Fruit fly (Drosophila melanogaster): ENCODE data around the gene CG31106.

The CG31106 gene

DNA sequence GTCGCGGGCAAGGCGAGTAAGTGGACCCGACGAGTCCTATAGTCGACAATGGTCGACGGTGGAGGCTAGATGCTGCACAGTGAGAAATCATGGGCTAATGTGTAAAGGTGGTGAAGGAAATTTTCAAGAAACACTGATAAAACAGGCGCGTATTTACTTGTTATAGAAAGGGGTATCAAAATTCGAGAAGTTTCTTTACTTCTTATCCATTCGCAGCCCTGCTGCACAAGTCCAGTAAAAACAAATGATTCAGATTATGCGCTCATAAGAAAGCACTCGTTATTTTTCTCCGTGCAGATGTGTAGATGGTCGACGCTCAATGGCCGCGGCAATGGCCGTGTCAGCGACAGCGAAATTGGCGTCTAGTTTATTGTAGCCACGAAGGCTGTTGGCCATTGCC is 39.6 kb upstream of the CG31106 start (continued):
- TF ChIP-seq CG5245 (GFP tag; optimal IDR thresholded peaks at IDR 0.05), result no peak
- TF ChIP-seq zf30C (GFP tag; optimal IDR thresholded peaks at IDR 0.05), result peak; percentile 58
- no peak for TF ChIP-seq CG12391 (tag; optimal IDR thresholded peaks at IDR 0.05)
- TF ChIP-seq sens (GFP tag), result peak; percentile 51
- TF ChIP-seq Ptx1 (GFP tag; IDR thresholded peaks at IDR 0.05), result no peak
- peak in 1 of 2 experiments; percentile 12 for TF ChIP-seq Pdp1 (GFP tag; optimal IDR thresholded peaks at IDR 0.05)
- no peak for TF ChIP-seq ind (GFP tag; optimal IDR thresholded peaks at IDR 0.05)
- TF ChIP-seq CG31224 (GFP tag; IDR thresholded peaks at IDR 0.05), result no peak
- no peak for TF ChIP-seq lilli (GFP tag; optimal IDR thresholded peaks at IDR 0.05)
- no peak for TF ChIP-seq ab (GFP tag; optimal IDR thresholded peaks at IDR 0.05)
- no peak for TF ChIP-seq Sry-δ (GFP tag; optimal IDR thresholded peaks at IDR 0.05)
- no peak for TF ChIP-seq Oaz (GFP tag; IDR thresholded peaks at IDR 0.05)
- TF ChIP-seq CG9609 (GFP tag; optimal IDR thresholded peaks at IDR 0.05), result no peak
- no peak for TF ChIP-seq CG17912 (GFP tag; optimal IDR thresholded peaks at IDR 0.05)
- TF ChIP-seq Sox102F (GFP tag; optimal IDR thresholded peaks at IDR 0.05), result peak; percentile 18
- no peak for TF ChIP-seq pum (GFP tag; optimal IDR thresholded peaks at IDR 0.05)
- no peak for TF ChIP-seq bigmax (GFP tag; optimal IDR thresholded peaks at IDR 0.05)
- no peak for TF ChIP-seq CG7786 (GFP tag; optimal IDR thresholded peaks at IDR 0.05)
- no peak for TF ChIP-seq zfh1 (GFP tag; IDR thresholded peaks at IDR 0.05)
- no peak for TF ChIP-seq CG16779 (GFP tag; IDR thresholded peaks at IDR 0.05)
- TF ChIP-seq lola (GFP tag; optimal IDR thresholded peaks at IDR 0.05), result no peak
- TF ChIP-seq eyg (GFP tag; optimal IDR thresholded peaks at IDR 0.05), result no peak
- TF ChIP-seq cad (GFP tag; optimal IDR thresholded peaks at IDR 0.05), result no peak
- 0 out of 2 replicates have a peak, but pooled peaks have one; percentile 5 for TF ChIP-seq CG1024 (GFP tag; IDR thresholded peaks at IDR 0.05)
- no peak for TF ChIP-seq CG10959 (GFP tag; IDR thresholded peaks at IDR 0.05)
- TF ChIP-seq CG17328 (GFP tag; IDR thresholded peaks at IDR 0.05), result no peak
- TF ChIP-seq Aef1 (GFP tag; IDR thresholded peaks at IDR 0.05), result no peak
- TF ChIP-seq CG16813 (GFP tag; IDR thresholded peaks at IDR 0.05; ENCODE audit: partially characterized antibody), result no peak
- no peak for TF ChIP-seq pnt (GFP tag; optimal IDR thresholded peaks at IDR 0.05)
- TF ChIP-seq CG15479 (GFP tag; optimal IDR thresholded peaks at IDR 0.05), result no peak
- no peak for TF ChIP-seq corto (GFP tag; optimal IDR thresholded peaks at IDR 0.05)
- no peak for TF ChIP-seq lbe (GFP tag; optimal IDR thresholded peaks at IDR 0.05)
- TF ChIP-seq Max (GFP tag; optimal IDR thresholded peaks at IDR 0.05), result no peak
- no peak for TF ChIP-seq D19B (GFP tag; optimal IDR thresholded peaks at IDR 0.05)
- TF ChIP-seq sisA (GFP tag; IDR thresholded peaks at IDR 0.05), result no peak
- TF ChIP-seq br (optimal IDR thresholded peaks at IDR 0.05), result no peak
- no peak for TF ChIP-seq jigr1 (GFP tag; IDR thresholded peaks at IDR 0.05)
- TF ChIP-seq CG4424 (GFP tag; optimal IDR thresholded peaks at IDR 0.05), result no peak
- TF ChIP-seq run (tag; optimal IDR thresholded peaks at IDR 0.05), result no peak
- peak; percentile 18 for TF ChIP-seq phol (tag; optimal IDR thresholded peaks at IDR 0.05)
- TF ChIP-seq tup (GFP tag; optimal IDR thresholded peaks at IDR 0.05), result no peak
- no peak for TF ChIP-seq CG12659 (GFP tag; optimal IDR thresholded peaks at IDR 0.05)
- TF ChIP-seq CG9727 (GFP tag; optimal IDR thresholded peaks at IDR 0.05), result peak; percentile 2
- TF ChIP-seq H2.0 (GFP tag; IDR thresholded peaks at IDR 0.05), result no peak
- TF ChIP-seq CG14050 (GFP tag; IDR thresholded peaks at IDR 0.05), result no peak
- peak; percentile 15; the same call in 1 of the 2 replicates for TF ChIP-seq lmd (GFP tag; IDR thresholded peaks at IDR 0.05)
- no peak for TF ChIP-seq tx (GFP tag; optimal IDR thresholded peaks at IDR 0.05)

All from whole organism, embryonic.